Fruit fly (Drosophila melanogaster) whole organism, wandering third instar larva: ENCODE measurements around the gene Gyc88E.

Experiments used
- CrebA ChIP-seq: fragments of 200-800 bp; sonication (Bioruptor generic); optimal IDR thresholded peaks from 2 replicates; lab custom pipeline; 2016; ENCODE audit warnings: missing biosample characterization, mild to moderate bottlenecking, missing genetic modification characterization, borderline replicate concordance
- Dfd ChIP-seq: fragments of >200 bp; optimal IDR thresholded peaks from 2 replicates; lab custom pipeline; 2017; ENCODE audit warnings: missing biosample characterization, missing genetic modification characterization
- Hnf4 ChIP-seq: fragments of 200-800 bp; sonication (Bioruptor generic); optimal IDR thresholded peaks from 2 replicates; lab custom pipeline; 2016; ENCODE audit warnings: missing biosample characterization, mild to moderate bottlenecking, missing genetic modification characterization
- br ChIP-seq: fragments of 200-800 bp; sonication (Bioruptor generic); optimal IDR thresholded peaks from 2 replicates; lab custom pipeline; 2016; ENCODE audit warnings: missing biosample characterization, missing genetic modification characterization
- dl ChIP-seq, 2 experiments: fragments of 175-275, 200-275 bp in 1 of 2; fragments of 200-275 bp in 1 of 2; sonication (Bioruptor generic); optimal IDR thresholded peaks; lab custom pipeline; 2018; ENCODE audit warnings: mild to moderate bottlenecking in 2 of 2, missing biosample characterization in 2 of 2, missing genetic modification characterization in 2 of 2, moderate library complexity in 2 of 2; ENCODE audit not compliant: partially characterized antibody in 2 of 2, insufficient read depth in 1 of 2
- ey ChIP-seq: fragments of 200-800 bp; sonication (Bioruptor generic); optimal IDR thresholded peaks from 2 replicates; lab custom pipeline; 2016; ENCODE audit warnings: missing biosample characterization, missing genetic modification characterization
- fru ChIP-seq: fragments of 200-800 bp; sonication (Bioruptor generic); optimal IDR thresholded peaks from 3 replicates; lab custom pipeline; 2016; ENCODE audit warnings: missing biosample characterization, mild to moderate bottlenecking, missing genetic modification characterization
- h ChIP-seq: fragments of 200-800 bp; sonication (Bioruptor generic); optimal IDR thresholded peaks from 3 replicates; lab custom pipeline; 2016; ENCODE audit warnings: missing biosample characterization, mild to moderate bottlenecking, missing genetic modification characterization
- pan ChIP-seq: fragments of >200 bp; optimal IDR thresholded peaks from 2 replicates; lab custom pipeline; 2017
- psq ChIP-seq: fragments of 200-800 bp; sonication (Bioruptor generic); optimal IDR thresholded peaks from 3 replicates; lab custom pipeline; 2017; ENCODE audit warnings: missing biosample characterization, mild to moderate bottlenecking, missing genetic modification characterization, moderate library complexity
- sv ChIP-seq: fragments of 200-800 bp; sonication (Bioruptor generic); optimal IDR thresholded peaks from 3 replicates; lab custom pipeline; 2016; ENCODE audit warnings: missing biosample characterization, missing genetic modification characterization
- tai ChIP-seq: sonication (Bioruptor generic); optimal IDR thresholded peaks from 2 replicates; lab custom pipeline; 2016; ENCODE audit warnings: missing biosample characterization, missing genetic modification characterization
- usp ChIP-seq: fragments of >200 bp; optimal IDR thresholded peaks from 2 replicates; lab custom pipeline; 2017; ENCODE audit warnings: missing biosample characterization, missing genetic modification characterization

DNA sequence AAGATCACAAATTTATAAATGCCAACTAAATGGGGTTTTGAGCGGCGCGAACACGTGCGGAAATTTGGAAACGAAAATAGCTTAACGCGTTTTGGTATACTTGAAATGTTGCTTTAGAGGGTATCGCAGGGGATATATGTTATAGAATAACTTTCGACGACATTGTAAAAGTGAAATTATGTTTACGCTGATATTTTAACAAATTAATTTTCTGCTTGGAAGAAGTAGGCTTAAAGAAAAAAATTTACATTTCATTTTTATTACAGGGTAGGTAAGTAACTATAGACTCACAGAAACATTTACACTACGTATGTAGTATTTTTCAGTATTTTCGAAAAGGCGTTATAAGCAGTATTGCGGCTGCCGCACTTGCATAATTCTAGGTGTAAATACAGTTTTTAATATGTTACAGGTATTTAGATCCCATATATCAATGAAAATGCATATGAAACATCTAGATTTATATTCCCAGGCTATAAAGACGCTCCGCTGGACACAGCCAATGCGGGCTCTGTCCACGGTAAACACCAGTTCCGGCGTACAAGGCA lies 79.2 kb downstream of the Gyc88E start, which contains the start of the genes Art3 and mRpS10:
- peak; percentile 99 for TF ChIP-seq br (GFP tag; lab: Kevin White, UChicago)
- peak; percentile 99 for TF ChIP-seq ey (GFP tag; lab: Kevin White, UChicago)
- TF ChIP-seq usp, result no peak
- TF ChIP-seq Dfd, result peak; percentile 99
- TF ChIP-seq sv (GFP tag; lab: Kevin White, UChicago), result peak; percentile 99
- peak; percentile 100 for TF ChIP-seq Hnf4
- TF ChIP-seq fru (GFP tag; lab: Kevin White, UChicago), result peak; percentile 100
- peak; percentile 99 for TF ChIP-seq psq (GFP tag; lab: Kevin White, UChicago)
- TF ChIP-seq tai (GFP tag; lab: Kevin White, UChicago), result no peak
- peak; percentile 91 for TF ChIP-seq pan (lab: Kevin White, UChicago)
- TF ChIP-seq dl (GFP tag; optimal IDR thresholded peaks at IDR 0.05; lab: Kevin White, UChicago; ENCODE audit: insufficient read depth in 1 of 2, partially characterized antibody in 2 of 2), result no peak
- no peak for TF ChIP-seq CrebA (GFP tag; lab: Kevin White, UChicago)
- peak; percentile 100 for TF ChIP-seq h (GFP tag; lab: Kevin White, UChicago)
